In the genomic region with DNA sequence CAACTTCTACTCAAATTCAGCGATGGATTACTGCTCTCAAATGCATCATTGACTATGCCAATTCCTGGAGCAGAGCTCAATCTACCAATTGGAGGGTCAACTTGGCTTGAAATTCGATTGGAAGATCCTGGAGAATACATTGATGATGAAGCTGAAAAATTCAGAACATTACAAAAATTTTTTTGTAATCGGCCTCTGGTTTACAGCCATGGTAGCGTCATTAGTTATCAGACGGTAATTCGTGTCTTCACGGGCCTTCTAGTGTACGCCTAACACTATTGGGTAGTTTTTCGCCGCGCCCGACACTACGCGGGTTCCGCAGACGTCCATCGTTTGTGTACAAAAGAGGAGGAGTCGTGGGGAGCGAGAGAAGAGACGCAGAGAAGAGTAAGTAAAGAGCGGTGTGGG, we compare ENCODE assay signal across 4 worm cellular contexts.
TF ChIP-seq lines count a peak whose summit lies in the region.

No protein-coding gene starts in this region.

TF ChIP-seq in whole organism, L2 larva, 48 proteins besides CTCF, POLR2A, EP300 and RAD21 (continued from another document):
- TF ChIP-seq lsy-2 (tag; optimal IDR thresholded peaks at IDR 0.05; lab: Kevin White, UChicago) (peak; percentile 65 to 78), fos-1 (tag; optimal IDR thresholded peaks at IDR 0.05; lab: Kevin White, UChicago) (peak; percentile 80), sma-3 (GFP tag; optimal IDR thresholded peaks at IDR 0.05; lab: Kevin White, UChicago) (peak; percentile 94), nhr-21 (tag; optimal IDR thresholded peaks at IDR 0.05; lab: Kevin White, UChicago) (peak; percentile 88), gmeb-1 (tag; optimal IDR thresholded peaks at IDR 0.05; lab: Kevin White, UChicago) (peak; percentile 79), elt-1 (tag; optimal IDR thresholded peaks at IDR 0.05; lab: Kevin White, UChicago) (no peak), nhr-11 (tag; optimal IDR thresholded peaks at IDR 0.05; lab: Kevin White, UChicago) (peak; percentile 34), nhr-10 (tag; optimal IDR thresholded peaks at IDR 0.05; lab: Kevin White, UChicago) (peak; percentile 29), ceh-16 (tag; optimal IDR thresholded peaks at IDR 0.05; lab: Kevin White, UChicago) (peak; percentile 40), F13H6.1 (tag; optimal IDR thresholded peaks at IDR 0.05; lab: Kevin White, UChicago) (peak; percentile 88)

TF ChIP-seq in whole organism, L4 larva, 104 proteins besides CTCF, POLR2A, EP300 and RAD21 (continued from another document and continues in another):
- TF ChIP-seq ceh-44 (GFP tag; IDR thresholded peaks at IDR 0.05; lab: Robert Waterston, UW) (peak; percentile 93), lir-3 (tag; optimal IDR thresholded peaks at IDR 0.05; lab: Kevin White, UChicago) (peak; percentile 22), madf-9 (GFP tag; conservative IDR thresholded peaks at IDR 0.05; lab: Robert Waterston, UW) (0 out of 2 replicates have a peak, but pooled peaks have one; percentile 10), dmd-8 (GFP tag; IDR thresholded peaks at IDR 0.05; lab: Robert Waterston, UW) (no peak), lin-15B (tag; optimal IDR thresholded peaks at IDR 0.05; lab: Kevin White, UChicago) (no peak), pqm-1 (tag; optimal IDR thresholded peaks at IDR 0.05; lab: Kevin White, UChicago) (peak; percentile 8), ceh-82 (tag; optimal IDR thresholded peaks at IDR 0.05; lab: Kevin White, UChicago) (no peak), skn-1 (tag; optimal IDR thresholded peaks at IDR 0.05; lab: Kevin White, UChicago) (no peak), pha-4 (GFP tag; IDR thresholded peaks at IDR 0.05; lab: Robert Waterston, UW) (peak; percentile 86), pha-4 (tag; optimal IDR thresholded peaks at IDR 0.05; lab: Kevin White, UChicago) (no peak), nhr-41 (GFP tag; IDR thresholded peaks at IDR 0.05; lab: Robert Waterston, UW) (0 out of 2 replicates have a peak, but pooled peaks have one; percentile 8), mep-1 (tag; optimal IDR thresholded peaks at IDR 0.05; lab: Kevin White, UChicago) (peak; percentile 93), mes-2 (tag; optimal IDR thresholded peaks at IDR 0.05; lab: Kevin White, UChicago; ENCODE audit: poor library complexity, severe bottlenecking) (peak; percentile 90), dve-1 (tag; optimal IDR thresholded peaks at IDR 0.05; lab: Kevin White, UChicago; ENCODE audit: insufficient read depth) (peak; percentile 92), nhr-111 (GFP tag; optimal IDR thresholded peaks at IDR 0.05; lab: Kevin White, UChicago) (peak; percentile 70), dmd-6 (GFP tag; IDR thresholded peaks at IDR 0.05; lab: Robert Waterston, UW) (peak; percentile 74), daf-16 (GFP tag; optimal IDR thresholded peaks at IDR 0.05; lab: Kevin White, UChicago) (peak; percentile 65 to 88), daf-16 (tag; optimal IDR thresholded peaks at IDR 0.05; lab: Kevin White, UChicago) (peak; percentile 86), nhr-6 (tag; optimal IDR thresholded peaks at IDR 0.05; lab: Kevin White, UChicago) (peak; percentile 65), vab-7 (GFP tag; IDR thresholded peaks at IDR 0.05; lab: Robert Waterston, UW) (0 out of 2 replicates have a peak, but pooled peaks have one; percentile 29), unc-62 (GFP tag; optimal IDR thresholded peaks at IDR 0.05 in 1 of 2; lab: Kevin White, UChicago) (peak in 1 of 2 experiments; percentile 90), unc-62 (tag; optimal IDR thresholded peaks at IDR 0.05; lab: Kevin White, UChicago) (no peak), snpc-1.2 (GFP tag; IDR thresholded peaks at IDR 0.05; lab: Robert Waterston, UW) (peak; percentile 92), F37D6.2 (tag; optimal IDR thresholded peaks at IDR 0.05; lab: Kevin White, UChicago) (peak; percentile 66), nhr-77 (tag; optimal IDR thresholded peaks at IDR 0.05; lab: Kevin White, UChicago) (peak; percentile 54), arid-1 (GFP tag; conservative IDR thresholded peaks at IDR 0.05; lab: Robert Waterston, UW) (peak; percentile 70; the same call in 1 of the 2 replicates), dmd-9 (GFP tag; IDR thresholded peaks at IDR 0.05; lab: Robert Waterston, UW) (peak; percentile 74), mdt-29 (GFP tag; IDR thresholded peaks at IDR 0.05; lab: Robert Waterston, UW) (peak; percentile 70), nhr-25 (tag; optimal IDR thresholded peaks at IDR 0.05; lab: Kevin White, UChicago; ENCODE audit: borderline replicate concordance, insufficient read depth) (peak; percentile 56), zip-2 (tag; optimal IDR thresholded peaks at IDR 0.05; lab: Kevin White, UChicago) (no peak), ctbp-1 (GFP tag; IDR thresholded peaks at IDR 0.05; lab: Robert Waterston, UW) (peak; percentile 66; the same call in 1 of the 2 replicates), nhr-42 (GFP tag; IDR thresholded peaks at IDR 0.05; lab: Robert Waterston, UW) (peak; percentile 47), lin-29 (GFP tag; IDR thresholded peaks at IDR 0.05; lab: Robert Waterston, UW) (peak; percentile 25; the same call in 1 of the 2 replicates), F10B5.3 (tag; optimal IDR thresholded peaks at IDR 0.05; lab: Kevin White, UChicago) (peak; percentile 83), unc-130 (GFP tag; optimal IDR thresholded peaks at IDR 0.05; lab: Kevin White, UChicago) (peak; percentile 91), jun-1 (tag; optimal IDR thresholded peaks at IDR 0.05; lab: Kevin White, UChicago) (no peak), T26A8.4 (GFP tag; IDR thresholded peaks at IDR 0.05; lab: Robert Waterston, UW) (peak; percentile 91)

TF ChIP-seq in whole organism, late embryonic, 69 proteins besides CTCF, POLR2A, EP300 and RAD21 (continued from another document):
- TF ChIP-seq pha-4 (tag; optimal IDR thresholded peaks at IDR 0.05; lab: Kevin White, UChicago), result no peak
- no peak for TF ChIP-seq tbx-7 (tag; optimal IDR thresholded peaks at IDR 0.05; lab: Kevin White, UChicago)
- TF ChIP-seq ahr-1 (tag; optimal IDR thresholded peaks at IDR 0.05; lab: Kevin White, UChicago), result no peak
- no peak for TF ChIP-seq lin-11 (tag; optimal IDR thresholded peaks at IDR 0.05; lab: Kevin White, UChicago)
- TF ChIP-seq ceh-45 (GFP tag; IDR thresholded peaks at IDR 0.05; lab: Robert Waterston, UW), result no peak
- no peak for TF ChIP-seq ceh-34 (tag; optimal IDR thresholded peaks at IDR 0.05; lab: Kevin White, UChicago)
- no peak for TF ChIP-seq sox-4 (tag; optimal IDR thresholded peaks at IDR 0.05; lab: Kevin White, UChicago)
- peak; percentile 10 for TF ChIP-seq ceh-18 (tag; optimal IDR thresholded peaks at IDR 0.05; lab: Kevin White, UChicago)
- no peak for TF ChIP-seq hlh-8 (tag; optimal IDR thresholded peaks at IDR 0.05; lab: Kevin White, UChicago)
- no peak for TF ChIP-seq ceh-22 (tag; optimal IDR thresholded peaks at IDR 0.05; lab: Kevin White, UChicago)
- no peak for TF ChIP-seq pax-1 (tag; optimal IDR thresholded peaks at IDR 0.05; lab: Kevin White, UChicago)
- TF ChIP-seq syd-9 (tag; optimal IDR thresholded peaks at IDR 0.05; lab: Kevin White, UChicago), result peak; percentile 15
- no peak for TF ChIP-seq npax-4 (tag; optimal IDR thresholded peaks at IDR 0.05; lab: Kevin White, UChicago)
- peak; percentile 7 for TF ChIP-seq ceh-2 (tag; optimal IDR thresholded peaks at IDR 0.05; lab: Kevin White, UChicago)
- TF ChIP-seq hlh-6 (tag; optimal IDR thresholded peaks at IDR 0.05; lab: Kevin White, UChicago), result no peak
- TF ChIP-seq ttx-3 (tag; optimal IDR thresholded peaks at IDR 0.05; lab: Kevin White, UChicago), result no peak
- no peak for TF ChIP-seq dmd-4 (tag; optimal IDR thresholded peaks at IDR 0.05; lab: Kevin White, UChicago; ENCODE audit: borderline replicate concordance)
- TF ChIP-seq ceh-30 (tag; optimal IDR thresholded peaks at IDR 0.05; lab: Kevin White, UChicago), result peak; percentile 12
- peak; percentile 17 for TF ChIP-seq ref-2 (tag; optimal IDR thresholded peaks at IDR 0.05; lab: Kevin White, UChicago)
- no peak for TF ChIP-seq nhr-232 (tag; optimal IDR thresholded peaks at IDR 0.05; lab: Kevin White, UChicago)
- no peak for TF ChIP-seq odd-2 (tag; optimal IDR thresholded peaks at IDR 0.05; lab: Kevin White, UChicago)
- TF ChIP-seq ama-1 (optimal IDR thresholded peaks at IDR 0.05; lab: Kevin White, UChicago), result peak; percentile 82
- no peak for TF ChIP-seq madf-2 (tag; optimal IDR thresholded peaks at IDR 0.05; lab: Kevin White, UChicago)
- no peak for TF ChIP-seq nhr-11 (tag; optimal IDR thresholded peaks at IDR 0.05; lab: Kevin White, UChicago)
- no peak for TF ChIP-seq K02D7.2 (tag; optimal IDR thresholded peaks at IDR 0.05; lab: Kevin White, UChicago)
- TF ChIP-seq dve-1 (tag; optimal IDR thresholded peaks at IDR 0.05; lab: Kevin White, UChicago), result no peak
- TF ChIP-seq pros-1 (tag; optimal IDR thresholded peaks at IDR 0.05; lab: Kevin White, UChicago), result no peak
- TF ChIP-seq ceh-19 (GFP tag; optimal IDR thresholded peaks at IDR 0.05; lab: Kevin White, UChicago), result no peak
- TF ChIP-seq hlh-13 (GFP tag; optimal IDR thresholded peaks at IDR 0.05; lab: Kevin White, UChicago), result no peak
- peak; percentile 33 for TF ChIP-seq rnt-1 (tag; optimal IDR thresholded peaks at IDR 0.05; lab: Kevin White, UChicago)
- no peak for TF ChIP-seq hlh-30 (tag; optimal IDR thresholded peaks at IDR 0.05; lab: Kevin White, UChicago; ENCODE audit: insufficient read depth)
- peak; percentile 27 for TF ChIP-seq ceh-31 (tag; optimal IDR thresholded peaks at IDR 0.05; lab: Kevin White, UChicago)
- TF ChIP-seq C08G9.2 (tag; optimal IDR thresholded peaks at IDR 0.05; lab: Kevin White, UChicago), result peak; percentile 26
- no peak for TF ChIP-seq ceh-6 (GFP tag; optimal IDR thresholded peaks at IDR 0.05; lab: Kevin White, UChicago)
- no peak for TF ChIP-seq mec-3 (tag; optimal IDR thresholded peaks at IDR 0.05; lab: Kevin White, UChicago; ENCODE audit: borderline replicate concordance)
- TF ChIP-seq unc-3 (GFP tag; conservative IDR thresholded peaks at IDR 0.05; lab: Robert Waterston, UW), result no peak
- no peak for TF ChIP-seq unc-3 (tag; optimal IDR thresholded peaks at IDR 0.05; lab: Kevin White, UChicago)
- peak; percentile 17 for TF ChIP-seq tbx-2 (tag; optimal IDR thresholded peaks at IDR 0.05; lab: Kevin White, UChicago)

TF ChIP-seq in whole organism, mixed stage, embryonic, 35 proteins besides CTCF, POLR2A, EP300 and RAD21 (continued from another document):
- TF ChIP-seq cnd-1 (tag; optimal IDR thresholded peaks at IDR 0.05; lab: Kevin White, UChicago), result peak; percentile 8
- peak; percentile 17 for TF ChIP-seq lin-13 (tag; optimal IDR thresholded peaks at IDR 0.05; lab: Kevin White, UChicago)
- TF ChIP-seq ceh-39 (tag; optimal IDR thresholded peaks at IDR 0.05; lab: Kevin White, UChicago), result peak; percentile 39
- no peak for TF ChIP-seq unc-39 (tag; optimal IDR thresholded peaks at IDR 0.05; lab: Kevin White, UChicago)
- no peak for TF ChIP-seq elt-1 (tag; optimal IDR thresholded peaks at IDR 0.05; lab: Kevin White, UChicago; ENCODE audit: borderline replicate concordance, insufficient read depth)
- TF ChIP-seq flh-1 (GFP tag; optimal IDR thresholded peaks at IDR 0.05; lab: Kevin White, UChicago), result no peak
